Worm (Caenorhabditis elegans): Measurements from ENCODE around the gene ula-1.

DNA sequence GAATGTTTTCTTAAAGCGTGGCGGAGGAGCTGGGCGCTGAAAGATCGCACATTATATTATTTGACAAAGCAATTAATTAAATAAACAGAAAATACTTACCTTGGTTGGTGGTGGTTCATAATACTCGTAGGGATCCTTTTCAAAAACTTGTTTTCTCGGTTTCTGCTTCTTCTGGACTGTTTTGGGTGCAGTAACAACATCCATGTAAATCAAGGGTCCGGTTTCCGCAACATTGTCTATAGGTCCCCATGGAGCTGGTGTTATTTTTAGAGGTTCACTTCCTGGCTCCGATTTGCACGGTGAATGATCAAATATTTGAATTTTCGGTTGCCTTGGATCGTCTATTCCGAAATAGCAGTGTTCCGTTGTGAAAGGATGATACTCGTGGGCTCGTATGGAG lies 4.0 kb upstream of the ula-1 start:
- no peak for TF ChIP-seq ztf-11 (tag; optimal IDR thresholded peaks at IDR 0.05)
- TF ChIP-seq nhr-41 (GFP tag; IDR thresholded peaks at IDR 0.05), result no peak
- no peak for TF ChIP-seq nhr-77 (tag; optimal IDR thresholded peaks at IDR 0.05)
- no peak for TF ChIP-seq pqm-1 (tag; optimal IDR thresholded peaks at IDR 0.05)
- no peak for TF ChIP-seq skn-1 (tag; optimal IDR thresholded peaks at IDR 0.05)
- TF ChIP-seq madf-9 (GFP tag; conservative IDR thresholded peaks at IDR 0.05), result no peak
- TF ChIP-seq dve-1 (tag; optimal IDR thresholded peaks at IDR 0.05; ENCODE audit: insufficient read depth), result no peak
- TF ChIP-seq nhr-11 (tag; optimal IDR thresholded peaks at IDR 0.05), result no peak
- no peak for TF ChIP-seq pha-4 (GFP tag; IDR thresholded peaks at IDR 0.05)
- no peak for TF ChIP-seq pha-4 (tag; optimal IDR thresholded peaks at IDR 0.05)
- no peak for TF ChIP-seq ceh-82 (tag; optimal IDR thresholded peaks at IDR 0.05)
- TF ChIP-seq lin-15B (tag; optimal IDR thresholded peaks at IDR 0.05), result no peak
- TF ChIP-seq ZK546.5 (tag; optimal IDR thresholded peaks at IDR 0.05), result no peak
- TF ChIP-seq lin-39 (tag; optimal IDR thresholded peaks at IDR 0.05), result no peak
- TF ChIP-seq D1046.2 (GFP tag; IDR thresholded peaks at IDR 0.05), result no peak
